Worm (Caenorhabditis elegans) whole organism, L2 larva: ENCODE measurements around the gene bath-23.

ENCODE experiments used
- ZK546.5 ChIP-seq: sonication (generic microtip); optimal IDR thresholded peaks from 2 replicates; lab custom pipeline; 2017; ENCODE audit warnings: missing biosample characterization, missing genetic modification characterization
- egl-27 ChIP-seq: sonication (generic microtip); optimal IDR thresholded peaks from 3 replicates; lab custom pipeline; 2017; ENCODE audit warnings: missing biosample characterization, missing genetic modification reagents, missing genetic modification characterization
- fos-1 ChIP-seq: fragments of 150-350 bp; optimal IDR thresholded peaks from 2 replicates; lab custom pipeline; 2014; ENCODE audit warnings: missing biosample characterization, missing genetic modification characterization
- lsy-2 ChIP-seq, 2 experiments: fragments of 150-350 bp in 1 of 2; sonication (generic microtip) in 1 of 2; optimal IDR thresholded peaks; 2 replicates each; lab custom pipeline; 2014 to 2017; ENCODE audit warnings: missing biosample characterization in 2 of 2, missing genetic modification characterization in 2 of 2
- mdl-1 ChIP-seq, 2 experiments: fragments of 150-350 bp in 1 of 2; sonication (generic microtip) in 1 of 2; optimal IDR thresholded peaks; 2 replicates each; lab custom pipeline; 2017; ENCODE audit warnings: missing biosample characterization in 2 of 2, missing genetic modification characterization in 2 of 2
- nhr-237 ChIP-seq: fragments of 150-350 bp; optimal IDR thresholded peaks from 2 replicates; lab custom pipeline; 2014; ENCODE audit warnings: missing biosample characterization, missing genetic modification characterization
- skn-1 ChIP-seq: sonication (generic microtip); optimal IDR thresholded peaks from 2 replicates; lab custom pipeline; 2017; ENCODE audit warnings: missing biosample characterization, missing genetic modification characterization
- snpc-4 ChIP-seq: fragments of 150-350 bp; optimal IDR thresholded peaks from 2 replicates; lab custom pipeline; 2014; ENCODE audit warnings: missing biosample characterization, missing genetic modification characterization
- unc-39 ChIP-seq: fragments of 150-350 bp; optimal IDR thresholded peaks from 2 replicates; lab custom pipeline; 2014; ENCODE audit warnings: missing biosample characterization, missing genetic modification characterization
- unc-62 ChIP-seq: fragments of 150-350 bp; optimal IDR thresholded peaks from 2 replicates; lab custom pipeline; 2014; ENCODE audit warnings: missing biosample characterization, missing genetic modification reagents, missing genetic modification characterization
- zag-1 ChIP-seq: fragments of 150-350 bp; optimal IDR thresholded peaks from 2 replicates; lab custom pipeline; 2014; ENCODE audit warnings: missing biosample characterization, missing genetic modification characterization
- ztf-1 ChIP-seq: fragments of 200-800 bp; sonication (Bioruptor generic); conservative IDR thresholded peaks from 2 replicates; pipeline ENCODE4 v1.3.6; 2022; ENCODE audit warnings: missing genetic modification characterization, missing compliant biosample characterization
- ztf-11 ChIP-seq: sonication (generic microtip); optimal IDR thresholded peaks from 2 replicates; lab custom pipeline; 2017; ENCODE audit warnings: missing biosample characterization, missing genetic modification characterization

DNA sequence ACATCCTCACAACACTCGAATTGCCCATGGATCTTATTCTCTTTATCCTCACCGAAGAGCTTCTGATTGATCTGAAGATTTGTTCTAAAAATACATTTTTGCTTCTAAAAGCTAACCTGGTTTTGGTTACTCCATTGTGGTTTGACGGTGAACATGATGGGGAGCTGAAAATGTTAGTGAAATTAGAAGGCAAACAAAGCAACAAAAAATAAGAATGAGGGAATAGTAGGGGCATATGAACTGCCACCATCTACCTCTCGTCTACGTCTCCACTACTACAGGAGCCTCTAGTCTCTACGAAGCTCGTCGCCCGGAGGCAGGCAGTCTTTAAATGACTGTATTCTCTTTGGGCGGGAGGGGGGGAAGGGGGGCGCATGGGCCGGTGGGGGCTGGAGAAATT lies 14.6 kb downstream of the bath-23 start, which contains the start of gene T06D4.2:
- TF ChIP-seq fos-1 (tag; lab: Kevin White, UChicago) (no peak), ztf-1 (GFP tag; lab: Robert Waterston, UW) (no peak), egl-27 (tag; lab: Kevin White, UChicago) (no peak), ZK546.5 (tag; lab: Kevin White, UChicago) (no peak), zag-1 (no peak), ztf-11 (tag; lab: Kevin White, UChicago) (no peak), lsy-2 (tag; optimal IDR thresholded peaks at IDR 0.05; lab: Kevin White, UChicago) (no peak), mdl-1 (tag; optimal IDR thresholded peaks at IDR 0.05; lab: Kevin White, UChicago) (no peak), unc-62 (GFP tag; lab: Kevin White, UChicago) (no peak), nhr-237 (tag; lab: Kevin White, UChicago) (no peak), skn-1 (tag; lab: Kevin White, UChicago) (no peak), unc-39 (tag; lab: Kevin White, UChicago) (no peak), snpc-4 (tag; lab: Kevin White, UChicago) (no peak)
